Worm (Caenorhabditis elegans): ENCODE results near the gene Y57G11C.30.
"Not testable (repeated sequence)": the region's sequence is repeated elsewhere in the genome, so short reads cannot be mapped to it uniquely, and the experiment has no call there.

The Y57G11C.30 gene

ce11 chrIV:14938596-14938995, at the start of gene Y57G11C.30:
Gene Y57G11C.30, plus strand, starts transcription at chrIV:14938896.
- not testable (repeated sequence) for TF ChIP-seq ceh-36 (tag; optimal IDR thresholded peaks at IDR 0.05); flt-1 (GFP tag; IDR thresholded peaks at IDR 0.05); tra-4 (tag; optimal IDR thresholded peaks at IDR 0.05)

DNA sequence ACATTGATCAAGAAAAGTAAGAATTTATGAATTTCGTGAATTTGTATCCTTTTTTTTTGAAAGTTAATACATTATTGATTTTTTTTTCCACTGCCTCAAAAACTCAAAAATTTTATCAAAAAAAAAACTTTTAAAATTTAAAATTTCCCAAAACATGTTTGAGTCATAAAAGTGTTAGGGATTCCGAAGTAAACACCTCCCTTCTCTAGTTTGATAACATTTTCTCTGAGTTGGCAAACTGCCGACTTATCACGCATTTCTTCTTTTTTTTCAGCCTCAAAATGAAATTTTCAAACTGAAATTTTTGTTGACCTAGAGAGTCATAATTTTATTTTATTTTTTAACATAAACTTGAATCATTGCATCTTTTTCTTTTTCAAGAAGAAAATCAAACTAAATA, 47.8 kb upstream of the Y57G11C.30 start:
- TF ChIP-seq scrt-1 (GFP tag; IDR thresholded peaks at IDR 0.05), result no peak
- no peak for TF ChIP-seq hmg-4 (GFP tag; optimal IDR thresholded peaks at IDR 0.05)
- no peak for TF ChIP-seq pes-1 (GFP tag; IDR thresholded peaks at IDR 0.05)
- TF ChIP-seq B0310.2 (tag; optimal IDR thresholded peaks at IDR 0.05), result no peak
- TF ChIP-seq tbx-37 (GFP tag; conservative IDR thresholded peaks at IDR 0.05), result no peak
- TF ChIP-seq F13C5.2 (tag; optimal IDR thresholded peaks at IDR 0.05), result no peak
- no peak for TF ChIP-seq ama-1 (optimal IDR thresholded peaks at IDR 0.05)
- no peak for TF ChIP-seq tbx-11 (GFP tag; IDR thresholded peaks at IDR 0.05)
- TF ChIP-seq hnd-1 (tag; optimal IDR thresholded peaks at IDR 0.05), result no peak
- TF ChIP-seq tra-4 (tag; optimal IDR thresholded peaks at IDR 0.05), result no peak
- no peak for TF ChIP-seq ets-7 (tag; optimal IDR thresholded peaks at IDR 0.05)
- no peak for TF ChIP-seq ceh-13 (GFP tag; optimal IDR thresholded peaks at IDR 0.05)
- TF ChIP-seq ceh-36 (tag; optimal IDR thresholded peaks at IDR 0.05), result no peak
- TF ChIP-seq sea-1 (GFP tag; conservative IDR thresholded peaks at IDR 0.05), result no peak
- TF ChIP-seq hmbx-1 (tag; optimal IDR thresholded peaks at IDR 0.05), result no peak
- no peak for TF ChIP-seq aly-1 (tag; optimal IDR thresholded peaks at IDR 0.05)

- TF ChIP-seq ama-1 (optimal IDR thresholded peaks at IDR 0.05) (no peak), pes-1 (GFP tag; IDR thresholded peaks at IDR 0.05) (no peak), tbx-11 (GFP tag; IDR thresholded peaks at IDR 0.05) (no peak), ceh-36 (tag; optimal IDR thresholded peaks at IDR 0.05) (no peak), ceh-13 (GFP tag; optimal IDR thresholded peaks at IDR 0.05) (no peak), sea-1 (GFP tag; conservative IDR thresholded peaks at IDR 0.05) (no peak), aly-1 (tag; optimal IDR thresholded peaks at IDR 0.05) (no peak), tbx-37 (GFP tag; conservative IDR thresholded peaks at IDR 0.05) (no peak), hmbx-1 (tag; optimal IDR thresholded peaks at IDR 0.05) (no peak), hmg-4 (GFP tag; optimal IDR thresholded peaks at IDR 0.05) (no peak), hnd-1 (tag; optimal IDR thresholded peaks at IDR 0.05) (no peak), F13C5.2 (tag; optimal IDR thresholded peaks at IDR 0.05) (no peak), scrt-1 (GFP tag; IDR thresholded peaks at IDR 0.05) (no peak)
These were observed 46.7 kb upstream of the Y57G11C.30 start for ce11 chrIV:14891996-14892395.

- TF ChIP-seq tra-4 (tag; optimal IDR thresholded peaks at IDR 0.05) (no peak), sea-1 (GFP tag; conservative IDR thresholded peaks at IDR 0.05) (no peak), F13C5.2 (tag; optimal IDR thresholded peaks at IDR 0.05) (no peak), ceh-13 (GFP tag; optimal IDR thresholded peaks at IDR 0.05) (no peak), pes-1 (GFP tag; IDR thresholded peaks at IDR 0.05) (no peak), ama-1 (optimal IDR thresholded peaks at IDR 0.05) (no peak), ets-7 (tag; optimal IDR thresholded peaks at IDR 0.05) (no peak), flt-1 (GFP tag; IDR thresholded peaks at IDR 0.05) (no peak), aly-1 (tag; optimal IDR thresholded peaks at IDR 0.05) (no peak), tbx-11 (GFP tag; IDR thresholded peaks at IDR 0.05) (no peak), B0310.2 (tag; optimal IDR thresholded peaks at IDR 0.05) (no peak), hmg-4 (GFP tag; optimal IDR thresholded peaks at IDR 0.05) (no peak), ceh-36 (tag; optimal IDR thresholded peaks at IDR 0.05) (no peak), scrt-1 (GFP tag; IDR thresholded peaks at IDR 0.05) (no peak)
These were observed 44.4 kb upstream of the Y57G11C.30 start for ce11 chrIV:14894339-14894738.

DNA sequence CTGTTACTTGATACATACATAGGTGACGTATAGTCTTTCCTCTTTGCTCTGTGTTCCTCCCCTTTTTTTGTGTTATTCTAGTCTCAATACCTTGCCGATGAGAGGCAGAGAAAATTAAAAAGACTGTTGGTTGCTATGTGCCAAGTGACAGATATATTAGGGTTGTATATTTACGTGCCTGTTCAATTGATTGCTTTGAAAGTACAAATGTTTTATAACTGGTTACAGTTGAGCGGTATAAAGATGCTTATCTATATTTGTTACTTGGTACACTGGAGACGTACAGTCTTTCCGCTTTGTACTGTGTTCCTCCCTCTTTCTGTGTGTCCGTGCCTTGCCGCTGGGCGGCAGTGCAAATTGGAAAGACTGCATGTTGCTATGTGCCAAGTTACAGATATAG, 35.5 kb upstream of the Y57G11C.30 start:
- TF ChIP-seq hnd-1 (tag; optimal IDR thresholded peaks at IDR 0.05), result no peak
- no peak for TF ChIP-seq ceh-13 (GFP tag; optimal IDR thresholded peaks at IDR 0.05)
- no peak for TF ChIP-seq flt-1 (GFP tag; IDR thresholded peaks at IDR 0.05)
- TF ChIP-seq hmbx-1 (tag; optimal IDR thresholded peaks at IDR 0.05), result no peak
- TF ChIP-seq ets-7 (tag; optimal IDR thresholded peaks at IDR 0.05), result no peak

DNA sequence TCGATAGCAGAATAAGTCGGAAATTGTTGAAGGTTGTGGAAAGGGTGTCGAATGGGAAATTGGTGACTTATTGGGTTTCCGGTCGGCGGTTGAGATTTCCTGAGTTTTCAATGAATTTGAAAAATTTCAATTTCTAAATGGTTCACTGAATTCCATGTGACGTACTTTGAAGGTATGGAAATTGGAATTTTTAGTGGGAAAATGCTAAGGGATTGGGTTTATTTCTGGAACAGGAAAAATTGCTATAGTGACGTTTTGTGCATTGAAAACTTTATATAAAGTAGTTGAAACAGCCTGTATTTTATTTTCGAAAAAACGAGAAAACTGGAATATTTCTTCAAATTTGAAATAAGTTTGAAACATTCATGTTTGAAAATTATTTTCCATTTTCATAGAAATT, 29.1 kb upstream of the Y57G11C.30 start, which contains the start of gene pnc-2:
TSS of gene pnc-2 (minus strand) at position 101 of the 400 bp plus-strand sequence.
- TF ChIP-seq ama-1 (optimal IDR thresholded peaks at IDR 0.05) (no peak), hnd-1 (tag; optimal IDR thresholded peaks at IDR 0.05) (no peak), B0310.2 (tag; optimal IDR thresholded peaks at IDR 0.05) (no peak), hmbx-1 (tag; optimal IDR thresholded peaks at IDR 0.05) (no peak), ceh-13 (GFP tag; optimal IDR thresholded peaks at IDR 0.05) (no peak), scrt-1 (GFP tag; IDR thresholded peaks at IDR 0.05) (no peak), tbx-37 (GFP tag; conservative IDR thresholded peaks at IDR 0.05) (no peak), aly-1 (tag; optimal IDR thresholded peaks at IDR 0.05) (no peak)

DNA sequence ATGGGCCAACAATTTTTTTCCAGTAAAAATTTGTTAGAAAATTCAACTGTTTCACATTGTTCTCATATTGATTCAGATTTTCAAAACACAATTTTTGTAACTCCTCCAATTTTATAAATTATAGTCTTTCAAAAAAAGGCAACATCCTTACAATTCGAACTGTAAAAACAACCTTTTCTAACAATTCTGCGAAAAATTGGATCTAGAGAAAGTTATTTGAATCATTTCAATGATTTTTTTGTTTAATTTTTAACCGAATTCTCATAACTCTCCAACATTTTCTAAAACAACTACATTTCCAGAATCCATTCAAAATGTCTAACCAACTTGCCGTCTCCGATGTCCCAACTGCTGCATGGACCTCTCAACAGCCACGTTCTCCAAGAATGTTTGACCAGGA, 19.4 kb upstream of the Y57G11C.30 start, which contains the start of gene ccch-5:
TSS of gene ccch-5 (plus strand) at position 301 of the 400 bp plus-strand sequence.
- TF ChIP-seq F13C5.2 (tag; optimal IDR thresholded peaks at IDR 0.05) (no peak), tra-4 (tag; optimal IDR thresholded peaks at IDR 0.05) (no peak), ama-1 (optimal IDR thresholded peaks at IDR 0.05) (no peak), ets-7 (tag; optimal IDR thresholded peaks at IDR 0.05) (no peak)

ce11 chrIV:14929421-14929820, 9.3 kb upstream of the Y57G11C.30 start, which contains the start of gene Y57G11C.28:
Gene Y57G11C.28, plus strand, starts transcription at chrIV:14929721.
- TF ChIP-seq F13C5.2 (tag; optimal IDR thresholded peaks at IDR 0.05) (no peak), ceh-13 (GFP tag; optimal IDR thresholded peaks at IDR 0.05) (no peak), pes-1 (GFP tag; IDR thresholded peaks at IDR 0.05) (no peak), hnd-1 (tag; optimal IDR thresholded peaks at IDR 0.05) (no peak), ceh-36 (tag; optimal IDR thresholded peaks at IDR 0.05) (no peak), flt-1 (GFP tag; IDR thresholded peaks at IDR 0.05) (no peak), tbx-37 (GFP tag; conservative IDR thresholded peaks at IDR 0.05) (no peak), B0310.2 (tag; optimal IDR thresholded peaks at IDR 0.05) (no peak), tra-4 (tag; optimal IDR thresholded peaks at IDR 0.05) (no peak), tbx-11 (GFP tag; IDR thresholded peaks at IDR 0.05) (no peak), ama-1 (optimal IDR thresholded peaks at IDR 0.05) (no peak), hmbx-1 (tag; optimal IDR thresholded peaks at IDR 0.05) (no peak), sea-1 (GFP tag; conservative IDR thresholded peaks at IDR 0.05) (no peak), scrt-1 (GFP tag; IDR thresholded peaks at IDR 0.05) (no peak), ets-7 (tag; optimal IDR thresholded peaks at IDR 0.05) (no peak), hmg-4 (GFP tag; optimal IDR thresholded peaks at IDR 0.05) (no peak), aly-1 (tag; optimal IDR thresholded peaks at IDR 0.05) (no peak)

All from whole organism, early embryonic.